Worm (Caenorhabditis elegans): ENCODE data around the gene F08G12.11.

Gene F08G12.11

ce11 chrX:11299642-11300307 is 15.6 kb downstream of the F08G12.11 start, which contains the start of the genes snrp-40.1 and F08G12.3:
snrp-40.1 (minus strand) TSS chrX:11299784.
F08G12.3 (plus strand) TSS chrX:11300257.
- TF ChIP-seq nfya-1 (tag; optimal IDR thresholded peaks at IDR 0.05; ENCODE audit: insufficient read depth) (peak; percentile 87), nhr-237 (tag; optimal IDR thresholded peaks at IDR 0.05) (no peak), fkh-2 (tag; optimal IDR thresholded peaks at IDR 0.05) (no peak), eor-1 (tag; optimal IDR thresholded peaks at IDR 0.05) (no peak), mdl-1 (tag; optimal IDR thresholded peaks at IDR 0.05) (peak; percentile 36), elt-1 (tag; optimal IDR thresholded peaks at IDR 0.05) (peak; percentile 36), R02D3.7 (tag; optimal IDR thresholded peaks at IDR 0.05) (no peak), elt-3 (tag; optimal IDR thresholded peaks at IDR 0.05) (peak in 1 of 3 experiments; percentile 7), unc-39 (tag; optimal IDR thresholded peaks at IDR 0.05) (no peak), ceh-28 (tag; optimal IDR thresholded peaks at IDR 0.05) (peak; percentile 28), pha-4 (tag; optimal IDR thresholded peaks at IDR 0.05) (peak; percentile 93), lin-39 (tag; optimal IDR thresholded peaks at IDR 0.05) (peak; percentile 89), lin-15B (tag; optimal IDR thresholded peaks at IDR 0.05) (peak; percentile 77), nhr-43 (tag; optimal IDR thresholded peaks at IDR 0.05; ENCODE audit: poor library complexity, severe bottlenecking) (peak; percentile 40), ama-1 (optimal IDR thresholded peaks at IDR 0.05) (no peak), hmg-11 (tag; optimal IDR thresholded peaks at IDR 0.05) (peak; percentile 91), nhr-25 (tag; optimal IDR thresholded peaks at IDR 0.05) (peak; percentile 89), lsy-12 (tag; optimal IDR thresholded peaks at IDR 0.05) (peak; percentile 34), nhr-23 (tag; optimal IDR thresholded peaks at IDR 0.05) (peak; percentile 68), tbx-2 (tag; optimal IDR thresholded peaks at IDR 0.05) (peak; percentile 57), fkh-10 (GFP tag; optimal IDR thresholded peaks at IDR 0.05) (peak; percentile 12), skn-1 (tag; optimal IDR thresholded peaks at IDR 0.05) (peak; percentile 45), jun-1 (tag; optimal IDR thresholded peaks at IDR 0.05) (peak; percentile 72), snpc-4 (tag; optimal IDR thresholded peaks at IDR 0.05) (peak; percentile 89), elt-2 (tag; optimal IDR thresholded peaks at IDR 0.05) (peak; percentile 81), egl-5 (tag; optimal IDR thresholded peaks at IDR 0.05) (peak; percentile 72), pqm-1 (tag; optimal IDR thresholded peaks at IDR 0.05) (peak; percentile 71)

- TF ChIP-seq elt-2 (tag; optimal IDR thresholded peaks at IDR 0.05) (no peak), elt-3 (tag; optimal IDR thresholded peaks at IDR 0.05) (no peak), tbx-2 (tag; optimal IDR thresholded peaks at IDR 0.05) (no peak)
Observed at ce11 chrX:11296683-11297365, 18.5 kb downstream of the F08G12.11 start, which contains the start of gene inx-2. inx-2 (minus strand) TSS chrX:11296733.

- TF ChIP-seq pha-4 (tag; optimal IDR thresholded peaks at IDR 0.05) (no peak), elt-2 (tag; optimal IDR thresholded peaks at IDR 0.05) (no peak), snpc-4 (tag; optimal IDR thresholded peaks at IDR 0.05) (no peak), eor-1 (tag; optimal IDR thresholded peaks at IDR 0.05) (no peak), ceh-82 (tag; optimal IDR thresholded peaks at IDR 0.05) (no peak), nhr-11 (tag; optimal IDR thresholded peaks at IDR 0.05) (no peak), elt-1 (tag; optimal IDR thresholded peaks at IDR 0.05) (no peak), hmg-11 (tag; optimal IDR thresholded peaks at IDR 0.05) (no peak), nhr-12 (tag; optimal IDR thresholded peaks at IDR 0.05) (no peak), unc-62 (GFP tag; optimal IDR thresholded peaks at IDR 0.05) (no peak), ZK546.5 (tag; optimal IDR thresholded peaks at IDR 0.05) (no peak), elt-3 (tag; optimal IDR thresholded peaks at IDR 0.05) (no peak)
Observed at ce11 chrX:11290528-11290927, 24.8 kb downstream of the F08G12.11 start.

- TF ChIP-seq elt-2 (tag; optimal IDR thresholded peaks at IDR 0.05) (peak; percentile 86), nhr-237 (tag; optimal IDR thresholded peaks at IDR 0.05) (no peak), jun-1 (tag; optimal IDR thresholded peaks at IDR 0.05) (peak; percentile 6), ZK546.5 (tag; optimal IDR thresholded peaks at IDR 0.05) (no peak), pqm-1 (tag; optimal IDR thresholded peaks at IDR 0.05) (peak; percentile 59), nhr-28 (tag; optimal IDR thresholded peaks at IDR 0.05) (no peak)
Observed at ce11 chrX:11289925-11290324, 25.4 kb downstream of the F08G12.11 start.
